Worm (Caenorhabditis elegans): ENCODE data around the gene sop-2.
A peak's percentile ranks its signal among the peaks of the same experiment; 100 is the strongest.

The sop-2 gene

ce11 chrII:12328994-12329393 lies 10.8 kb upstream of the sop-2 start, which contains the start of gene sre-55:
TSS of gene sre-55 (plus strand) at chrII:12329294.
- TF ChIP-seq cog-1 (tag; optimal IDR thresholded peaks at IDR 0.05) (no peak), klf-2 (GFP tag; conservative IDR thresholded peaks at IDR 0.05) (no peak), med-1 (GFP tag; optimal IDR thresholded peaks at IDR 0.05; ENCODE audit: insufficient read depth) (no peak), tab-1 (GFP tag; IDR thresholded peaks at IDR 0.05) (no peak), T22C8.4 (GFP tag; IDR thresholded peaks at IDR 0.05) (no peak), flt-1 (GFP tag; IDR thresholded peaks at IDR 0.05) (no peak), ztf-23 (GFP tag; IDR thresholded peaks at IDR 0.05) (no peak), ztf-29 (GFP tag; IDR thresholded peaks at IDR 0.05) (no peak), ref-1 (GFP tag; conservative IDR thresholded peaks at IDR 0.05) (no peak)

- TF ChIP-seq tab-1 (GFP tag; IDR thresholded peaks at IDR 0.05) = no peak
- TF ChIP-seq ztf-23 (GFP tag; IDR thresholded peaks at IDR 0.05) = no peak
- no peak for TF ChIP-seq cog-1 (tag; optimal IDR thresholded peaks at IDR 0.05)
- no peak for TF ChIP-seq ref-1 (GFP tag; conservative IDR thresholded peaks at IDR 0.05)
- no peak for TF ChIP-seq klf-2 (GFP tag; conservative IDR thresholded peaks at IDR 0.05)
Measured at ce11 chrII:12332624-12333023, 7.1 kb upstream of the sop-2 start, which contains the start of gene sre-54. TSS of gene sre-54 (plus strand) at chrII:12332924.

ce11 chrII:12335430-12335829 lies 4.3 kb upstream of the sop-2 start, which contains the start of gene sre-52:
TSS of gene sre-52 (plus strand) at chrII:12335730.
- TF ChIP-seq klf-2 (GFP tag; conservative IDR thresholded peaks at IDR 0.05) (no peak), T22C8.4 (GFP tag; IDR thresholded peaks at IDR 0.05) (no peak), flt-1 (GFP tag; IDR thresholded peaks at IDR 0.05) (no peak), tab-1 (GFP tag; IDR thresholded peaks at IDR 0.05) (no peak), ztf-29 (GFP tag; IDR thresholded peaks at IDR 0.05) (no peak)

- TF ChIP-seq ztf-23 (GFP tag; IDR thresholded peaks at IDR 0.05) (0 out of 2 replicates have a peak, but pooled peaks have one; percentile 22), cog-1 (tag; optimal IDR thresholded peaks at IDR 0.05) (peak; percentile 59), flt-1 (GFP tag; IDR thresholded peaks at IDR 0.05) (peak; percentile 68; the same call in 1 of the 2 replicates), tab-1 (GFP tag; IDR thresholded peaks at IDR 0.05) (no peak), T22C8.4 (GFP tag; IDR thresholded peaks at IDR 0.05) (peak; percentile 80)
Measured at ce11 chrII:12339152-12339551, 592 bp upstream of the sop-2 start.

ce11 chrII:12341566-12342223 lies 2.0 kb downstream of the sop-2 start:
- TF ChIP-seq ref-1 (GFP tag; conservative IDR thresholded peaks at IDR 0.05) (no peak), ztf-23 (GFP tag; IDR thresholded peaks at IDR 0.05) (no peak), tab-1 (GFP tag; IDR thresholded peaks at IDR 0.05) (no peak), T22C8.4 (GFP tag; IDR thresholded peaks at IDR 0.05) (no peak), med-1 (GFP tag; optimal IDR thresholded peaks at IDR 0.05; ENCODE audit: insufficient read depth) (no peak), flt-1 (GFP tag; IDR thresholded peaks at IDR 0.05) (no peak), klf-2 (GFP tag; conservative IDR thresholded peaks at IDR 0.05) (no peak), ztf-29 (GFP tag; IDR thresholded peaks at IDR 0.05) (no peak), cog-1 (tag; optimal IDR thresholded peaks at IDR 0.05) (no peak)

ce11 chrII:12342928-12343327 lies 3.2 kb downstream of the sop-2 start:
- no peak for TF ChIP-seq ztf-29 (GFP tag; IDR thresholded peaks at IDR 0.05)
- TF ChIP-seq cog-1 (tag; optimal IDR thresholded peaks at IDR 0.05) = no peak
- no peak for TF ChIP-seq flt-1 (GFP tag; IDR thresholded peaks at IDR 0.05)
- TF ChIP-seq tab-1 (GFP tag; IDR thresholded peaks at IDR 0.05) = no peak

ce11 chrII:12343710-12344109 lies 4.0 kb downstream of the sop-2 start:
- TF ChIP-seq ref-1 (GFP tag; conservative IDR thresholded peaks at IDR 0.05) (no peak), klf-2 (GFP tag; conservative IDR thresholded peaks at IDR 0.05) (no peak), med-1 (GFP tag; optimal IDR thresholded peaks at IDR 0.05; ENCODE audit: insufficient read depth) (no peak), ztf-23 (GFP tag; IDR thresholded peaks at IDR 0.05) (no peak), cog-1 (tag; optimal IDR thresholded peaks at IDR 0.05) (no peak), T22C8.4 (GFP tag; IDR thresholded peaks at IDR 0.05) (no peak)

ce11 chrII:12344787-12345186 lies 5.0 kb downstream of the sop-2 start, which contains the start of gene C44C11.6:
TSS of gene C44C11.6 (plus strand) at chrII:12344809.
- TF ChIP-seq T22C8.4 (GFP tag; IDR thresholded peaks at IDR 0.05) (no peak), klf-2 (GFP tag; conservative IDR thresholded peaks at IDR 0.05) (no peak), ztf-23 (GFP tag; IDR thresholded peaks at IDR 0.05) (0 out of 2 replicates have a peak, but pooled peaks have one; percentile 39), med-1 (GFP tag; optimal IDR thresholded peaks at IDR 0.05; ENCODE audit: insufficient read depth) (no peak), flt-1 (GFP tag; IDR thresholded peaks at IDR 0.05) (no peak), tab-1 (GFP tag; IDR thresholded peaks at IDR 0.05) (peak; percentile 70), ref-1 (GFP tag; conservative IDR thresholded peaks at IDR 0.05) (no peak), ztf-29 (GFP tag; IDR thresholded peaks at IDR 0.05) (no peak), cog-1 (tag; optimal IDR thresholded peaks at IDR 0.05) (no peak)

ce11 chrII:12346289-12346989 lies 6.7 kb downstream of the sop-2 start:
- TF ChIP-seq tab-1 (GFP tag; IDR thresholded peaks at IDR 0.05) (no peak), ref-1 (GFP tag; conservative IDR thresholded peaks at IDR 0.05) (no peak), ztf-23 (GFP tag; IDR thresholded peaks at IDR 0.05) (no peak), T22C8.4 (GFP tag; IDR thresholded peaks at IDR 0.05) (no peak), klf-2 (GFP tag; conservative IDR thresholded peaks at IDR 0.05) (no peak), ztf-29 (GFP tag; IDR thresholded peaks at IDR 0.05) (no peak)

- TF ChIP-seq klf-2 (GFP tag; conservative IDR thresholded peaks at IDR 0.05) (no peak), ztf-29 (GFP tag; IDR thresholded peaks at IDR 0.05) (no peak), T22C8.4 (GFP tag; IDR thresholded peaks at IDR 0.05) (no peak), cog-1 (tag; optimal IDR thresholded peaks at IDR 0.05) (no peak), med-1 (GFP tag; optimal IDR thresholded peaks at IDR 0.05; ENCODE audit: insufficient read depth) (no peak), ref-1 (GFP tag; conservative IDR thresholded peaks at IDR 0.05) (no peak), tab-1 (GFP tag; IDR thresholded peaks at IDR 0.05) (no peak), flt-1 (GFP tag; IDR thresholded peaks at IDR 0.05) (no peak), ztf-23 (GFP tag; IDR thresholded peaks at IDR 0.05) (no peak)
Measured at ce11 chrII:12348957-12349356, 9.2 kb downstream of the sop-2 start.
